Fruit fly (Drosophila melanogaster): ENCODE measurements around the gene CG4678.

The CG4678 gene

dm6 chrX:16695658-16696181 is at the start of gene CG4678:
TSS of gene CG4678 (plus strand) at chrX:16696131.
- TF ChIP-seq CG42726 (GFP tag; IDR thresholded peaks at IDR 0.05; ENCODE audit: partially characterized antibody) (peak; percentile 51; the same call in 1 of the 2 replicates), CG34422 (GFP tag; IDR thresholded peaks at IDR 0.05) (no peak), Hmr (GFP tag; optimal IDR thresholded peaks at IDR 0.05) (no peak), pnt (GFP tag; optimal IDR thresholded peaks at IDR 0.05) (no peak), nmo (GFP tag; optimal IDR thresholded peaks at IDR 0.05) (peak; percentile 20), ewg (GFP tag; optimal IDR thresholded peaks at IDR 0.05) (peak; percentile 0), ttk (GFP tag; IDR thresholded peaks at IDR 0.05) (no peak), CG10209 (GFP tag; optimal IDR thresholded peaks at IDR 0.05) (no peak), lov (optimal IDR thresholded peaks at IDR 0.05) (no peak), lov (GFP tag; IDR thresholded peaks at IDR 0.05) (no peak), Opbp (GFP tag; IDR thresholded peaks at IDR 0.05; ENCODE audit: partially characterized antibody) (peak; percentile 52; the same call in 2 of the 3 replicates), CG1024 (GFP tag; IDR thresholded peaks at IDR 0.05) (no peak), CG34224 (GFP tag; IDR thresholded peaks at IDR 0.05; ENCODE audit: partially characterized antibody) (no peak), pzg (GFP tag; optimal IDR thresholded peaks at IDR 0.05) (peak; percentile 64), CG2202 (tag; optimal IDR thresholded peaks at IDR 0.05) (no peak), CG9609 (GFP tag; optimal IDR thresholded peaks at IDR 0.05) (peak; percentile 6), Trl (optimal IDR thresholded peaks at IDR 0.05) (no peak), Trl (GFP tag; optimal IDR thresholded peaks at IDR 0.05) (no peak), Hr51 (GFP tag; optimal IDR thresholded peaks at IDR 0.05) (peak in 1 of 2 experiments; percentile 12), cas (GFP tag; IDR thresholded peaks at IDR 0.05) (no peak), CG6254 (GFP tag; optimal IDR thresholded peaks at IDR 0.05) (peak; percentile 14), btn (GFP tag; optimal IDR thresholded peaks at IDR 0.05) (no peak), CG14710 (tag; optimal IDR thresholded peaks at IDR 0.05) (peak; percentile 23), Sox100B (GFP tag; optimal IDR thresholded peaks at IDR 0.05) (no peak), kay (GFP tag; optimal IDR thresholded peaks at IDR 0.05) (no peak), corto (GFP tag; optimal IDR thresholded peaks at IDR 0.05) (no peak), CG33213 (GFP tag; optimal IDR thresholded peaks at IDR 0.05) (peak; percentile 58), CG2712 (tag; optimal IDR thresholded peaks at IDR 0.05) (peak; percentile 5), sug (tag; optimal IDR thresholded peaks at IDR 0.05) (no peak), BEAF-32 (GFP tag; optimal IDR thresholded peaks at IDR 0.05) (peak; percentile 28), chif (GFP tag; optimal IDR thresholded peaks at IDR 0.05) (no peak), Lhr (GFP tag; optimal IDR thresholded peaks at IDR 0.05) (peak; percentile 43), Atf6 (GFP tag; IDR thresholded peaks at IDR 0.05) (no peak), CG12299 (tag; optimal IDR thresholded peaks at IDR 0.05) (no peak), CG6175 (GFP tag; IDR thresholded peaks at IDR 0.05) (no peak), gfzf (GFP tag; optimal IDR thresholded peaks at IDR 0.05) (peak; percentile 72), bigmax (GFP tag; optimal IDR thresholded peaks at IDR 0.05) (no peak), sc (optimal IDR thresholded peaks at IDR 0.05) (no peak), sc (GFP tag; optimal IDR thresholded peaks at IDR 0.05) (no peak), hkb (optimal IDR thresholded peaks at IDR 0.05) (no peak), hkb (GFP tag; IDR thresholded peaks at IDR 0.05) (no peak), CG10267 (tag; optimal IDR thresholded peaks at IDR 0.05) (no peak), CG17361 (GFP tag; IDR thresholded peaks at IDR 0.05) (no peak), CG11695 (GFP tag; IDR thresholded peaks at IDR 0.05) (no peak), CG11504 (tag; optimal IDR thresholded peaks at IDR 0.05) (peak; percentile 51), Lpt (GFP tag; optimal IDR thresholded peaks at IDR 0.05) (no peak), emc (GFP tag; optimal IDR thresholded peaks at IDR 0.05) (no peak), CG1603 (tag; optimal IDR thresholded peaks at IDR 0.05) (peak; percentile 49), crp (GFP tag; optimal IDR thresholded peaks at IDR 0.05) (no peak), trem (tag; optimal IDR thresholded peaks at IDR 0.05) (peak; percentile 17), Abd-B (GFP tag; optimal IDR thresholded peaks at IDR 0.05) (peak; percentile 44)
